Fruit fly (Drosophila melanogaster) whole organism, pupa: ENCODE measurements around the gene CG7084.

Experiments used
- CG10348 ChIP-seq: fragments of 200-800 bp; sonication (Bioruptor generic); IDR thresholded peaks from 2 replicates; pipeline ENCODE4 v1.3.6; 2022; ENCODE audit warnings: missing biosample characterization, missing genetic modification characterization
- CG12605 ChIP-seq: fragments of 200-800 bp; sonication (Bioruptor generic); IDR thresholded peaks from 2 replicates; pipeline ENCODE4 v1.3.6; 2022; ENCODE audit warnings: missing biosample characterization, missing genetic modification characterization
- CG13204 ChIP-seq: fragments of 200-800 bp; sonication (Bioruptor generic); optimal IDR thresholded peaks from 2 replicates; lab custom pipeline; 2018; ENCODE audit warnings: missing biosample characterization, mild to moderate bottlenecking, missing genetic modification characterization, moderate library complexity
- CG14655 ChIP-seq: fragments of 200-800 bp; sonication (Bioruptor generic); optimal IDR thresholded peaks from 3 replicates; lab custom pipeline; 2017; ENCODE audit warnings: mild to moderate bottlenecking, missing biosample characterization, missing genetic modification reagents, missing genetic modification characterization
- CG15710 ChIP-seq: fragments of 200-800 bp; sonication (Bioruptor generic); optimal IDR thresholded peaks from 2 replicates; lab custom pipeline; 2018; ENCODE audit warnings: missing biosample characterization, mild to moderate bottlenecking, missing genetic modification characterization, moderate library complexity
- CG17806 ChIP-seq: fragments of 200-800 bp; sonication (Bioruptor generic); optimal IDR thresholded peaks from 2 replicates; lab custom pipeline; 2018; ENCODE audit warnings: missing biosample characterization, mild to moderate bottlenecking, missing genetic modification characterization, moderate library complexity
- CG32121 ChIP-seq: fragments of 200-800 bp; sonication (Bioruptor generic); IDR thresholded peaks from 2 replicates; pipeline ENCODE4 v1.3.6; 2022; ENCODE audit warnings: missing biosample characterization, missing genetic modification characterization
- CG34367 ChIP-seq: fragments of 200-800 bp; sonication (Bioruptor generic); optimal IDR thresholded peaks from 2 replicates; lab custom pipeline; 2018; ENCODE audit warnings: missing biosample characterization, mild to moderate bottlenecking, missing genetic modification characterization
- CG4496 ChIP-seq: fragments of 200-800 bp; sonication (Bioruptor generic); IDR thresholded peaks from 3 replicates; pipeline ENCODE4 v1.3.6; 2022; ENCODE audit warnings: missing biosample characterization, missing genetic modification characterization
- CG8159 ChIP-seq: fragments of 200-800 bp; sonication (Bioruptor generic); optimal IDR thresholded peaks from 3 replicates; lab custom pipeline; 2018; ENCODE audit warnings: missing biosample characterization, mild to moderate bottlenecking, missing genetic modification characterization, moderate library complexity
- CG8301 ChIP-seq: fragments of 200-800 bp; sonication (Bioruptor generic); optimal IDR thresholded peaks from 2 replicates; lab custom pipeline; 2018; ENCODE audit warnings: missing biosample characterization, mild to moderate bottlenecking, missing genetic modification characterization
- CG9948 ChIP-seq: fragments of 200-800 bp; sonication (Bioruptor generic); optimal IDR thresholded peaks from 2 replicates; lab custom pipeline; 2018; ENCODE audit warnings: missing biosample characterization, mild to moderate bottlenecking, missing genetic modification characterization, moderate library complexity
- D1 ChIP-seq: fragments of 200-800 bp; sonication (Bioruptor generic); optimal IDR thresholded peaks from 2 replicates; lab custom pipeline; 2018; ENCODE audit warnings: missing biosample characterization, mild to moderate bottlenecking, missing genetic modification characterization, moderate library complexity
- EcR ChIP-seq: fragments of 200-800 bp; sonication (Bioruptor generic); optimal IDR thresholded peaks from 3 replicates; lab custom pipeline; 2019; ENCODE audit warnings: missing biosample characterization, missing genetic modification characterization, mild to moderate bottlenecking, moderate library complexity, missing genetic modification reagents
- Ets98B ChIP-seq: fragments of 200-800 bp; sonication (Bioruptor generic); IDR thresholded peaks from 2 replicates; pipeline ENCODE4 v1.3.6; 2022; ENCODE audit warnings: missing biosample characterization, missing genetic modification characterization
- Pif1A ChIP-seq: fragments of 200-800 bp; sonication (Bioruptor generic); optimal IDR thresholded peaks from 3 replicates; lab custom pipeline; 2016; ENCODE audit warnings: missing biosample characterization, missing genetic modification characterization
- Pif1B ChIP-seq: fragments of 200-800 bp; sonication (Bioruptor generic); optimal IDR thresholded peaks from 3 replicates; lab custom pipeline; 2016; ENCODE audit warnings: missing biosample characterization, missing genetic modification characterization
- Snoo ChIP-seq: fragments of 200-800 bp; sonication (Bioruptor generic); optimal IDR thresholded peaks from 3 replicates; lab custom pipeline; 2017; ENCODE audit warnings: missing biosample characterization, mild to moderate bottlenecking, missing genetic modification characterization, inconsistent platforms
- fd96Ca ChIP-seq: fragments of 200-800 bp; sonication (Bioruptor generic); IDR thresholded peaks from 3 replicates; pipeline ENCODE4 v1.3.6; 2022; ENCODE audit warnings: missing biosample characterization, missing genetic modification characterization
- gl ChIP-seq: fragments of 200-800 bp; sonication (Bioruptor generic); optimal IDR thresholded peaks from 2 replicates; lab custom pipeline; 2018; ENCODE audit warnings: missing biosample characterization, mild to moderate bottlenecking, missing genetic modification characterization
- rn ChIP-seq: fragments of 200-800 bp; sonication (Bioruptor generic); IDR thresholded peaks from 2 replicates; pipeline ENCODE4 v1.3.6; 2022; ENCODE audit warnings: missing biosample characterization, missing genetic modification characterization

The CG7084 gene

DNA sequence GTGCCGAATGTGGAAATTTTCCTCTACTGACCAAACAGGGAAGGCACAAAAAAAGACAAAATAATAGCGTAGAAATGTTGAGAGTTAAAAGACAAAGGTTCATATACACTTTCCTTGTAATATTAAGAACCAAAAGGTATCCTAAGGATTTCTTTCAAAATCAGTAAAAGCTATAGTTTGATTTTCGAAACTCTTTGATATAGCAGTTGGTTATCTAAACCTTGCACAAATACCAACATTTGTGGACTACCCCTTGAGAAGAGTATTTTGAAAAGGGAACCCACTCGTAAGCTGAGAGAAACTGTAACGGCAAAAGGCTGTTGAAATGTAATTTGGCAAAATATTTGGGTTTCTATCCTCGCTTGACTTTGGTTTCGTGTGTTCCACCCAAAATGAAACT lies 28.8 kb upstream of the CG7084 start:
- no peak for TF ChIP-seq CG4496 (GFP tag; lab: Robert Waterston, UW)
- no peak for TF ChIP-seq fd96Ca (GFP tag; lab: Robert Waterston, UW)
- TF ChIP-seq CG17806 (tag; lab: Kevin White, UChicago): no peak
- no peak for TF ChIP-seq gl
- no peak for TF ChIP-seq Pif1B (GFP tag; lab: Kevin White, UChicago)
- no peak for TF ChIP-seq CG9948 (tag; lab: Kevin White, UChicago)
- TF ChIP-seq CG15710 (tag; lab: Kevin White, UChicago): no peak
- no peak for TF ChIP-seq CG8159
- no peak for TF ChIP-seq EcR (GFP tag; lab: Kevin White, UChicago)
- no peak for TF ChIP-seq Pif1A (GFP tag; lab: Kevin White, UChicago)
- TF ChIP-seq Ets98B (GFP tag; lab: Robert Waterston, UW): no peak
- no peak for TF ChIP-seq CG34367 (tag; lab: Kevin White, UChicago)
- TF ChIP-seq CG14655 (GFP tag; lab: Kevin White, UChicago): no peak
- no peak for TF ChIP-seq CG13204 (GFP tag; lab: Kevin White, UChicago)
- TF ChIP-seq rn (GFP tag; lab: Robert Waterston, UW): no peak
- no peak for TF ChIP-seq Snoo (tag; lab: Kevin White, UChicago)
- no peak for TF ChIP-seq D1 (tag; lab: Kevin White, UChicago)
- TF ChIP-seq CG32121 (GFP tag; lab: Robert Waterston, UW): no peak

DNA sequence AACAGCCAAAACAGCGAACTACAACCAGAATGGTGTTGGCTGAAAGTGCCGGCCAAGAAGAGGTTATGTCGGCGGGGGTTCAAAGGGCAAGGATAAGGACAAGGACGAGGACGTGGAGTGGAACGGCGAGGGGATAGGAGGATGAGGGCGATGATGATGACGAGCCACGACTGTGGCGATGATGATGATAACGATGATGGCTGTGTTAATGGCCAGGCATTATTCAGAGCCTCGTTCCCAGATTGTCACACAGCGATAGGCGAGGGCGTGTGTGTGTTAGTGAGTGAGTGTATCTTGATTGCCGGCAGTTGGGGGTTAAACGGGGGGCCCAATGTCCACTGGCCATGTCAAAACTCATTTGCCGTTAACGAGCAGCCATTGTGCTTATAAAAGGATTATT lies 25.6 kb upstream of the CG7084 start:
- no peak for TF ChIP-seq CG8301
- TF ChIP-seq EcR (GFP tag; lab: Kevin White, UChicago): no peak
- TF ChIP-seq fd96Ca (GFP tag; lab: Robert Waterston, UW): no peak
- TF ChIP-seq Pif1B (GFP tag; lab: Kevin White, UChicago): no peak
- no peak for TF ChIP-seq Pif1A (GFP tag; lab: Kevin White, UChicago)
- TF ChIP-seq CG32121 (GFP tag; lab: Robert Waterston, UW): no peak
- TF ChIP-seq D1 (tag; lab: Kevin White, UChicago): no peak
- TF ChIP-seq, all 21 proteins: peak for 0

DNA sequence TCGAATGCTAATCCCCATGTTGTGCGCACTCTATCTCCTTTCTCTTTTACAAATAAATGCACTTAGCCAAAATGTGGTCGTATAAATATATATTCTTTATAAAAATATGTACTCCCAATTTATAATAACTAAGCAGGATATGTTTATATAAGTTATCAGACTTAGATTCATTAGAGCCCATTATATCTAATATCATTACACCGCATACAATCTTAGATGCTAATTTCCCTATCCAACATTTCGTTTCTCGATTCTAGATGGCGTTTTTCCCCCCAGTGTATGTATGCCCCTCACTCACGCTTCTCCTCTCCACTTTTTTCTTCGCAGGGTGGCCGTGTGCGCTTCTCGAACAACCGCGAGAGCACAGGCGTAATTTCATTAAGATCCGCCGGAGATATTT lies 11.1 kb upstream of the CG7084 start:
- TF ChIP-seq CG12605 (GFP tag; lab: Robert Waterston, UW) (no peak), rn (GFP tag; lab: Robert Waterston, UW) (no peak), CG4496 (GFP tag; lab: Robert Waterston, UW) (no peak), gl (no peak), CG15710 (tag; lab: Kevin White, UChicago) (no peak), CG8159 (no peak), Pif1B (GFP tag; lab: Kevin White, UChicago) (no peak), CG10348 (GFP tag; lab: Robert Waterston, UW) (no peak), CG32121 (GFP tag; lab: Robert Waterston, UW) (no peak), CG13204 (GFP tag; lab: Kevin White, UChicago) (no peak), CG17806 (tag; lab: Kevin White, UChicago) (no peak), EcR (GFP tag; lab: Kevin White, UChicago) (no peak), Ets98B (GFP tag; lab: Robert Waterston, UW) (no peak), Pif1A (GFP tag; lab: Kevin White, UChicago) (no peak)
- TF ChIP-seq, all 21 proteins: peak for 0

DNA sequence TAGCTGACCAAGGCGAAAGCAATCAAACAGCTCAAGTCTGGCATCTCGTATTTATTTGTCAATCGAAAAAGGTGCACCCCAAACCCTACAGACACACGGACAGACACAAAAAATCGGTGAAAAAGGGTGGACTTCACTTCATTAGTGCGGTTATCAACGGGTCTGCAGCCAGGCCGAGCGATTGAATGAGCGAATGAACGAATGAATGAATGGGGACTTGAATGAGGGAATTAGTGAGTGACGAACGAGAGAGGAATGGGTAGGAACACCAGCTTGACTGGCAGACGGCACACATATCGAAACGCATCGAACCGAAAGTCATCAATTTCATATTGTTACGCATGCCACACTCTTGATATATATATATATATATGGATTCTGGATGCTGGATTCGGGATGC lies 10.3 kb upstream of the CG7084 start:
- TF ChIP-seq CG12605 (GFP tag; lab: Robert Waterston, UW) (no peak), EcR (GFP tag; lab: Kevin White, UChicago) (no peak), CG14655 (GFP tag; lab: Kevin White, UChicago) (no peak), CG15710 (tag; lab: Kevin White, UChicago) (no peak), CG17806 (tag; lab: Kevin White, UChicago) (no peak), CG8159 (no peak), rn (GFP tag; lab: Robert Waterston, UW) (no peak), Pif1A (GFP tag; lab: Kevin White, UChicago) (no peak), Pif1B (GFP tag; lab: Kevin White, UChicago) (no peak), fd96Ca (GFP tag; lab: Robert Waterston, UW) (no peak), CG34367 (tag; lab: Kevin White, UChicago) (no peak)

DNA sequence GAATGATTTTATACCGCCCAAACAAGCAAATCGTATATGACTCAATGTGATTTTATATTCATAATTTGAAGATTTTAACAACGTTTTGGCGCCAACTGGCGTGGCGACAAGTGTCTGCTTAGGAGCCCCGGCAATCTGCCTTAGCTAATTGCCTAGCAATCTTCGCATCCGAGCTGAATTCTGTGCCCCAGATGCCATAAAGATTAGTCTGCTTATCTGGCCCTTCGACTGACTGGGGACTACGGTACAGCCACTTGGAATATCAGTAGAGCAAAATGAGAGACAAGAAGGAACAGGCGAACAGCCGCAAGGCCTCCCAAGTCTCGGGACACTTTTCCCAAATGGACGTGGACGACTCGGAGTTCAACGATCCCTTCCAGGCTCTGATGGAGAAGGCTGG lies 1.5 kb downstream of the CG7084 start:
- TF ChIP-seq D1 (tag; lab: Kevin White, UChicago) (no peak), Pif1A (GFP tag; lab: Kevin White, UChicago) (no peak), CG10348 (GFP tag; lab: Robert Waterston, UW) (no peak), CG32121 (GFP tag; lab: Robert Waterston, UW) (no peak), Snoo (tag; lab: Kevin White, UChicago) (no peak), rn (GFP tag; lab: Robert Waterston, UW) (no peak), CG17806 (tag; lab: Kevin White, UChicago) (no peak), EcR (GFP tag; lab: Kevin White, UChicago) (no peak)

DNA sequence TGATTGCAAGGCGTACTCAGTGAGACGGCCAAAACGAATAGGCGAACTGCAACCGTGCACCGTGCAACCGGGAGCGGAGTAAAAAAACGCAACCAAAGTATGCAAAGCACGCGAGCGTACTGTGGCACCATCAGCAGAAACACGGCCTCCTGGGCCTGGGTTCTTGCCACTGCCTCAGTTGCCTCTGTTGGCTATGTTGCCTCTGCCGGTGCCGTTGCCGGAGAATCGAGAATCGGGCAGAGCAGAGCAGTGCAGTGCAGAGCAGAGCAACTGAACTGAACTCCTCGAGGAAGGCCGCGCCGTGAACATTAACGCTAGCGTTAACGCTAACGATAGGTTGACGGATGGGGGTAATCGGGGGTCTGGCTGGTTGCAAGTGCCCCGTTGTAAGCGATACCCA lies 25.4 kb downstream of the CG7084 start, which contains the start of gene CG34377:
CG34377 (minus strand) TSS at position 101 of the 400 bp plus-strand sequence.
- TF ChIP-seq CG17806 (tag; lab: Kevin White, UChicago) (no peak), CG34367 (tag; lab: Kevin White, UChicago) (no peak), Pif1B (GFP tag; lab: Kevin White, UChicago) (no peak), CG13204 (GFP tag; lab: Kevin White, UChicago) (no peak), Ets98B (GFP tag; lab: Robert Waterston, UW) (no peak), gl (no peak), rn (GFP tag; lab: Robert Waterston, UW) (no peak), CG10348 (GFP tag; lab: Robert Waterston, UW) (no peak), Snoo (tag; lab: Kevin White, UChicago) (no peak)
